Worm (Caenorhabditis elegans) whole organism, late embryonic: ENCODE measurements around the gene mop-25.2.

ENCODE experiments used
- C08G9.2 ChIP-seq: sonication (generic microtip); optimal IDR thresholded peaks from 2 replicates; lab custom pipeline; 2016; ENCODE audit warnings: mild to moderate bottlenecking, missing genetic modification characterization, moderate library complexity, missing compliant biosample characterization
- F13H6.1 ChIP-seq: sonication (generic microtip); optimal IDR thresholded peaks from 2 replicates; lab custom pipeline; 2016; ENCODE audit warnings: missing genetic modification characterization, missing compliant biosample characterization
- K02D7.2 ChIP-seq: sonication (generic microtip); optimal IDR thresholded peaks from 2 replicates; lab custom pipeline; 2017; ENCODE audit warnings: mild to moderate bottlenecking, missing genetic modification characterization, missing compliant biosample characterization
- K09A11.1 ChIP-seq: sonication (generic microtip); optimal IDR thresholded peaks from 2 replicates; lab custom pipeline; 2017; ENCODE audit warnings: antibody characterized with exemption, mild to moderate bottlenecking, missing genetic modification characterization, missing compliant biosample characterization; ENCODE audit not compliant: insufficient read depth
- ceh-14 ChIP-seq: sonication (generic microtip); optimal IDR thresholded peaks from 2 replicates; lab custom pipeline; 2016; ENCODE audit warnings: missing genotype, missing genetic modification characterization, missing compliant biosample characterization
- ceh-19 ChIP-seq: fragments of 200-800 bp; sonication (Bioruptor generic); optimal IDR thresholded peaks from 2 replicates; lab custom pipeline; 2018; ENCODE audit warnings: mild to moderate bottlenecking, missing genetic modification characterization, missing compliant biosample characterization
- ceh-2 ChIP-seq: sonication (generic microtip); optimal IDR thresholded peaks from 2 replicates; lab custom pipeline; 2016; ENCODE audit warnings: missing genotype, missing genetic modification characterization, missing compliant biosample characterization
- ceh-22 ChIP-seq: sonication (generic microtip); optimal IDR thresholded peaks from 2 replicates; lab custom pipeline; 2017; ENCODE audit warnings: missing biosample characterization, missing genetic modification characterization
- ceh-24 ChIP-seq: sonication (generic microtip); optimal IDR thresholded peaks from 2 replicates; lab custom pipeline; 2016; ENCODE audit warnings: mild to moderate bottlenecking, missing genetic modification characterization, missing compliant biosample characterization
- ceh-31 ChIP-seq: sonication (generic microtip); optimal IDR thresholded peaks from 2 replicates; lab custom pipeline; 2016; ENCODE audit warnings: missing genetic modification characterization, missing compliant biosample characterization
- ceh-48 ChIP-seq: sonication (generic microtip); optimal IDR thresholded peaks from 2 replicates; lab custom pipeline; 2016; ENCODE audit warnings: missing genetic modification characterization, inconsistent platforms, missing compliant biosample characterization
- ceh-9 ChIP-seq: sonication (generic microtip); optimal IDR thresholded peaks from 2 replicates; lab custom pipeline; 2016; ENCODE audit warnings: mild to moderate bottlenecking, missing genetic modification characterization, inconsistent platforms, missing compliant biosample characterization
- dmd-4 ChIP-seq: sonication (generic microtip); optimal IDR thresholded peaks from 2 replicates; lab custom pipeline; 2016; ENCODE audit warnings: borderline replicate concordance, missing genetic modification characterization, missing compliant biosample characterization
- dve-1 ChIP-seq: sonication (generic microtip); optimal IDR thresholded peaks from 2 replicates; lab custom pipeline; 2017; ENCODE audit warnings: antibody characterized with exemption, mild to moderate bottlenecking, missing genetic modification characterization, missing compliant biosample characterization
- elt-2 ChIP-seq: sonication (generic microtip); optimal IDR thresholded peaks from 2 replicates; lab custom pipeline; 2016; ENCODE audit warnings: missing genetic modification reagents, missing genetic modification characterization, missing compliant biosample characterization
- elt-4 ChIP-seq: sonication (generic microtip); optimal IDR thresholded peaks from 2 replicates; lab custom pipeline; 2016; ENCODE audit warnings: missing genetic modification characterization, missing compliant biosample characterization
- eyg-1 ChIP-seq: sonication (generic microtip); optimal IDR thresholded peaks from 2 replicates; lab custom pipeline; 2016; ENCODE audit warnings: missing genotype, missing genetic modification characterization, missing compliant biosample characterization
- fkh-10 ChIP-seq: fragments of 150-350 bp; optimal IDR thresholded peaks from 2 replicates; lab custom pipeline; 2014; ENCODE audit warnings: missing biosample characterization, missing genetic modification reagents, missing genetic modification characterization
- fkh-6 ChIP-seq: sonication (generic microtip); optimal IDR thresholded peaks from 2 replicates; lab custom pipeline; 2016; ENCODE audit warnings: missing genetic modification characterization, missing compliant biosample characterization
- hlh-15 ChIP-seq: sonication (generic microtip); optimal IDR thresholded peaks from 2 replicates; lab custom pipeline; 2016; ENCODE audit warnings: missing genetic modification characterization, missing compliant biosample characterization
- hlh-30 ChIP-seq: sonication (generic microtip); optimal IDR thresholded peaks from 2 replicates; lab custom pipeline; 2017; ENCODE audit warnings: antibody characterized with exemption, missing genetic modification characterization, missing compliant biosample characterization; ENCODE audit not compliant: insufficient read depth
- hlh-8 ChIP-seq: sonication (generic microtip); optimal IDR thresholded peaks from 2 replicates; lab custom pipeline; 2016; ENCODE audit warnings: missing genotype, missing genetic modification characterization, missing compliant biosample characterization
- lin-11 ChIP-seq: fragments of 200-800 bp; sonication (Bioruptor generic); optimal IDR thresholded peaks from 2 replicates; lab custom pipeline; 2018; ENCODE audit warnings: mild to moderate bottlenecking, missing genetic modification characterization, missing compliant biosample characterization
- npax-4 ChIP-seq: sonication (generic microtip); optimal IDR thresholded peaks from 2 replicates; lab custom pipeline; 2016; ENCODE audit warnings: missing genetic modification characterization, missing compliant biosample characterization
- pag-3 ChIP-seq: sonication (generic microtip); optimal IDR thresholded peaks from 2 replicates; lab custom pipeline; 2016; ENCODE audit warnings: missing compliant biosample characterization, missing genetic modification characterization, borderline replicate concordance
- pax-1 ChIP-seq: fragments of 150-350 bp; optimal IDR thresholded peaks from 2 replicates; lab custom pipeline; 2014; ENCODE audit warnings: missing biosample characterization, missing genetic modification characterization
- pha-2 ChIP-seq: sonication (generic microtip); optimal IDR thresholded peaks from 2 replicates; lab custom pipeline; 2017; ENCODE audit warnings: mild to moderate bottlenecking, missing genetic modification characterization, missing compliant biosample characterization
- pros-1 ChIP-seq: fragments of 150-350 bp; optimal IDR thresholded peaks from 2 replicates; lab custom pipeline; 2014; ENCODE audit warnings: missing biosample characterization, missing genetic modification reagents, missing genetic modification characterization
- rnt-1 ChIP-seq: sonication (generic microtip); optimal IDR thresholded peaks from 2 replicates; lab custom pipeline; 2016; ENCODE audit warnings: missing genetic modification characterization, missing compliant biosample characterization
- sdc-2 ChIP-seq: sonication (generic microtip); optimal IDR thresholded peaks from 2 replicates; lab custom pipeline; 2016; ENCODE audit warnings: missing genotype, missing genetic modification characterization, missing compliant biosample characterization
- sox-4 ChIP-seq: sonication (generic microtip); optimal IDR thresholded peaks from 2 replicates; lab custom pipeline; 2017; ENCODE audit warnings: mild to moderate bottlenecking, missing genetic modification characterization, inconsistent platforms, missing compliant biosample characterization
- tbx-2 ChIP-seq: sonication (generic microtip); optimal IDR thresholded peaks from 2 replicates; lab custom pipeline; 2016; ENCODE audit warnings: missing genetic modification characterization, missing compliant biosample characterization
- tbx-7 ChIP-seq: sonication (generic microtip); optimal IDR thresholded peaks from 2 replicates; lab custom pipeline; 2016; ENCODE audit warnings: missing genotype, missing genetic modification characterization, missing compliant biosample characterization
- ttx-3 ChIP-seq: sonication (generic microtip); optimal IDR thresholded peaks from 2 replicates; lab custom pipeline; 2016; ENCODE audit warnings: missing genetic modification reagents, missing genetic modification characterization, missing compliant biosample characterization
- ztf-16 ChIP-seq: sonication (generic microtip); optimal IDR thresholded peaks from 2 replicates; lab custom pipeline; 2017; ENCODE audit warnings: missing genetic modification characterization, missing compliant biosample characterization

Gene mop-25.2

ce11 chrII:9658915-9659314, 44.6 kb downstream of the mop-25.2 start, which contains the start of gene ZK1320.2:
ZK1320.2 (minus strand) TSS chrII:9659002.
- TF ChIP-seq ceh-24 (tag; lab: Kevin White, UChicago) (no peak), hlh-30 (tag; lab: Kevin White, UChicago) (no peak), C08G9.2 (no peak), pha-2 (no peak), pax-1 (tag; lab: Kevin White, UChicago) (no peak)
- TF ChIP-seq, all 69 proteins: peak for 0

ce11 chrII:9656210-9656755, 47.2 kb downstream of the mop-25.2 start, which contains the start of gene gstk-1:
gstk-1 (plus strand) TSS chrII:9656705.
- TF ChIP-seq elt-2 (tag; lab: Kevin White, UChicago) (peak; percentile 19), ttx-3 (tag; lab: Kevin White, UChicago) (no peak)

- TF ChIP-seq ztf-16 (no peak), ceh-48 (tag; lab: Kevin White, UChicago) (no peak), elt-2 (tag; lab: Kevin White, UChicago) (peak; percentile 29), dve-1 (no peak), F13H6.1 (tag; lab: Kevin White, UChicago) (no peak)
Measured at ce11 chrII:9655530-9656139, 47.9 kb downstream of the mop-25.2 start, which contains the start of gene ZK1307.1. ZK1307.1 (minus strand) TSS chrII:9655580.

DNA sequence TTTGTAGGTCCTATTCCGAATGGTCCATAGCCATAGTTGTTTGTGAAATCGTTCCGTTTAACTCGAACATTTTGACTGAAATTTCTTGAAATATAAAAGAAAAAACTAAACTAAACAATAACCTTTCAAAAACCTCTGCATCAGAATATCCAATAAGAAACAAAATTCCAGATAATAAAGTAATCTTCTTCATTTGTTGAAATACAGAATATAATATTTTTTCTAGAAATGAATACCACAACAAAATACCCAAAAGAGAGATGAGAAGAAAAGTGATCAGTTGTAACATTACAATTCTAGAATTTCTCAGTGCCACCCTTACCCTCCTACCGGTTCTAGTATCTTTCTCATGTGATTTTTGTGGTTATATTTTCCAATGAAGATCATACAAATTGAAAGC, 49.8 kb downstream of the mop-25.2 start, which contains the start of gene ZK1307.2:
ZK1307.2 (minus strand) TSS at position 274 of the 400 bp plus-strand sequence.
- TF ChIP-seq elt-4 (tag; lab: Kevin White, UChicago) (no peak), npax-4 (tag; lab: Kevin White, UChicago) (no peak), sdc-2 (tag; lab: Kevin White, UChicago) (no peak), ceh-2 (tag; lab: Kevin White, UChicago) (no peak), hlh-15 (tag; lab: Kevin White, UChicago) (no peak), tbx-7 (no peak), ceh-31 (tag; lab: Kevin White, UChicago) (no peak)

DNA sequence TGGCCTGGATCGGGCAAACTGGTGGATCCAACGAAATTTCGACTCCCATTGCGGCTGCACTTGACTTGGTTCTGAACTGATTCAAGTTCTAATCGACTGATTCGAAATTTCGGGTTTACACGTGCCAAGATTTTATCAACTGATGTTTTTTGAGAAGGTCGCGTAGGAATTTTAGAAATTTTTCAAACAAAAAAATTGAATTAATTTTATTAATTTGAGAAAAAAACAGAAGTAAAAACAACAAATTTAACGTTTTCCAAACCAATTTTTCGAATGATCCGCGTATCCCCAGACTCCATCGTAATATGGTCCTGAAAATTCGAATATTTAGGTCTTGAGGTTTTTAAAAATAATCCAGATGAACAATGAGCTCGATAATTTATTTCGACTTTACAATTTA, 50.6 kb downstream of the mop-25.2 start, which contains the start of gene ZK1307.3:
ZK1307.3 (minus strand) TSS at position 101 of the 400 bp plus-strand sequence.
- TF ChIP-seq ceh-9 (no peak), fkh-6 (no peak), K09A11.1 (no peak), tbx-2 (tag; lab: Kevin White, UChicago) (no peak), sdc-2 (tag; lab: Kevin White, UChicago) (no peak), sox-4 (no peak)

DNA sequence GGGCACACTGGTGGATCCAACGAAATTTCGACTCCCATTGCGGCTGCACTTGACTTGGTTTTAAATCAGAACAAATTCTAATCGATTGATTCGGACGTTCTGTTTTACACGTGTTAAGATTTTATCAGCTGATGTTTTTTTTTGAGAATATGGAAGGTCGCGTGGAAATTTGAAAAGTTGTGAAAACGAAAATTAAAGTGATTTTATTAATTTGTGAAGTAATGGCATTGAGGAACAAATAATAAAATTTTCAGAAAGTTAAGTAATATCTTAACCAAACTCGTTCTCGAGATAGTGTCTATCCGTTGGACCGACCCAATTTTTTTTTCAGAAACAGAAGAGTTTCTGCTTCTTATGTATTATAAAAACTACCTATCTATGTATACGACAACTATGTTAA, 51.8 kb downstream of the mop-25.2 start, which contains the start of gene ZK1307.4:
ZK1307.4 (minus strand) TSS at position 101 of the 400 bp plus-strand sequence.
- TF ChIP-seq sox-4 (no peak), dmd-4 (tag; lab: Kevin White, UChicago) (no peak), npax-4 (tag; lab: Kevin White, UChicago) (no peak), ceh-14 (tag; lab: Kevin White, UChicago) (no peak), rnt-1 (tag; lab: Kevin White, UChicago) (no peak), ceh-22 (no peak), ceh-31 (tag; lab: Kevin White, UChicago) (no peak), ceh-24 (tag; lab: Kevin White, UChicago) (no peak), lin-11 (no peak), fkh-10 (GFP tag; lab: Kevin White, UChicago) (no peak), hlh-8 (tag; lab: Kevin White, UChicago) (no peak), dve-1 (no peak), tbx-2 (tag; lab: Kevin White, UChicago) (no peak), eyg-1 (tag; lab: Kevin White, UChicago) (no peak), ceh-19 (GFP tag; lab: Kevin White, UChicago) (no peak), ceh-2 (tag; lab: Kevin White, UChicago) (no peak), pag-3 (tag; lab: Kevin White, UChicago) (no peak), fkh-6 (no peak), K02D7.2 (tag; lab: Kevin White, UChicago) (no peak), pros-1 (tag; lab: Kevin White, UChicago) (no peak)
